Fruit fly (Drosophila melanogaster): Measurements from ENCODE around the gene CG32536.

Gene CG32536

dm6 chrX:19317058-19317767 lies 40.5 kb upstream of the CG32536 start (continued):
- TF ChIP-seq MTF-1 (GFP tag; optimal IDR thresholded peaks at IDR 0.05; ENCODE audit: borderline replicate concordance), result no peak
- peak; percentile 82 for TF ChIP-seq CG2712 (tag; optimal IDR thresholded peaks at IDR 0.05)
- peak; percentile 59 for TF ChIP-seq CG32532 (GFP tag; IDR thresholded peaks at IDR 0.05)
- no peak for TF ChIP-seq corto (GFP tag; optimal IDR thresholded peaks at IDR 0.05)
- TF ChIP-seq CG10959 (GFP tag; IDR thresholded peaks at IDR 0.05), result no peak
- TF ChIP-seq CG9437 (GFP tag; optimal IDR thresholded peaks at IDR 0.05), result peak; percentile 32
- TF ChIP-seq CG4707 (GFP tag; optimal IDR thresholded peaks at IDR 0.05), result no peak
- TF ChIP-seq esg (GFP tag; conservative IDR thresholded peaks at IDR 0.05), result peak; percentile 21; the same call in 1 of the 2 replicates
- peak; percentile 42 for TF ChIP-seq fd96Cb (tag; optimal IDR thresholded peaks at IDR 0.05)
- no peak for TF ChIP-seq CG42726 (GFP tag; IDR thresholded peaks at IDR 0.05; ENCODE audit: partially characterized antibody)
- TF ChIP-seq unpg (GFP tag; optimal IDR thresholded peaks at IDR 0.05), result peak; percentile 77
- no peak; the same call in 1 of the 2 replicates for TF ChIP-seq CG31224 (GFP tag; IDR thresholded peaks at IDR 0.05)
- TF ChIP-seq dmrt11E (tag; optimal IDR thresholded peaks at IDR 0.05), result peak; percentile 63
- TF ChIP-seq CG11723 (GFP tag; optimal IDR thresholded peaks at IDR 0.05), result no peak
- no peak for TF ChIP-seq pita (GFP tag; optimal IDR thresholded peaks at IDR 0.05)
- no peak for TF ChIP-seq Scr (GFP tag; IDR thresholded peaks at IDR 0.05; ENCODE audit: partially characterized antibody)
- no peak for TF ChIP-seq usp (GFP tag; optimal IDR thresholded peaks at IDR 0.05)
- TF ChIP-seq ssp (GFP tag; IDR thresholded peaks at IDR 0.05), result no peak
- TF ChIP-seq Hmr (GFP tag; optimal IDR thresholded peaks at IDR 0.05), result peak; percentile 64
- no peak for TF ChIP-seq stwl (tag; optimal IDR thresholded peaks at IDR 0.05)
- peak; percentile 58 for TF ChIP-seq Asciz (GFP tag; optimal IDR thresholded peaks at IDR 0.05)
- TF ChIP-seq maf-S (GFP tag; optimal IDR thresholded peaks at IDR 0.05), result no peak
- no peak for TF ChIP-seq fu2 (GFP tag; optimal IDR thresholded peaks at IDR 0.05)
- peak; percentile 37 for TF ChIP-seq ind (GFP tag; optimal IDR thresholded peaks at IDR 0.05)
- TF ChIP-seq sens-2 (GFP tag; IDR thresholded peaks at IDR 0.05), result no peak
- TF ChIP-seq ab (GFP tag; optimal IDR thresholded peaks at IDR 0.05), result no peak
- TF ChIP-seq CG10147 (GFP tag; optimal IDR thresholded peaks at IDR 0.05), result peak; percentile 58
- TF ChIP-seq CG17186 (GFP tag; optimal IDR thresholded peaks at IDR 0.05), result no peak
- TF ChIP-seq gsb (GFP tag; IDR thresholded peaks at IDR 0.05), result 0 out of 2 replicates have a peak, but pooled peaks have one; percentile 24
- no peak for TF ChIP-seq Bteb2 (GFP tag; optimal IDR thresholded peaks at IDR 0.05)
- peak; percentile 65 for TF ChIP-seq Ptx1 (GFP tag; IDR thresholded peaks at IDR 0.05)
- TF ChIP-seq CG12391 (tag; optimal IDR thresholded peaks at IDR 0.05), result peak; percentile 73
- TF ChIP-seq ash1 (GFP tag; optimal IDR thresholded peaks at IDR 0.05), result no peak
- TF ChIP-seq mam (GFP tag; optimal IDR thresholded peaks at IDR 0.05), result no peak
- peak; percentile 79 for TF ChIP-seq dmrt99B (tag; optimal IDR thresholded peaks at IDR 0.05)
- TF ChIP-seq lilli (GFP tag; optimal IDR thresholded peaks at IDR 0.05), result no peak
- no peak for TF ChIP-seq CG10274 (GFP tag; optimal IDR thresholded peaks at IDR 0.05)
- no peak for TF ChIP-seq Ets65A (GFP tag)
- TF ChIP-seq Poxn (GFP tag; IDR thresholded peaks at IDR 0.05), result no peak
- no peak for TF ChIP-seq CG7745 (tag; optimal IDR thresholded peaks at IDR 0.05)
- no peak for TF ChIP-seq sim (GFP tag; IDR thresholded peaks at IDR 0.05)
- no peak for TF ChIP-seq slou (GFP tag; optimal IDR thresholded peaks at IDR 0.05)
- TF ChIP-seq CG8388 (GFP tag; optimal IDR thresholded peaks at IDR 0.05), result peak; percentile 70
- no peak for TF ChIP-seq Fer2 (tag; optimal IDR thresholded peaks at IDR 0.05)
- TF ChIP-seq seq (GFP tag; IDR thresholded peaks at IDR 0.05), result peak; percentile 61
- TF ChIP-seq tgo (GFP tag; IDR thresholded peaks at IDR 0.05), result peak; percentile 69
- TF ChIP-seq slbo (GFP tag; IDR thresholded peaks at IDR 0.05), result peak; percentile 73
- no peak for TF ChIP-seq tio (GFP tag; optimal IDR thresholded peaks at IDR 0.05)
- TF ChIP-seq tna (GFP tag; IDR thresholded peaks at IDR 0.05; ENCODE audit: partially characterized antibody), result no peak
- TF ChIP-seq ato (GFP tag; IDR thresholded peaks at IDR 0.05; ENCODE audit: partially characterized antibody), result no peak

All from whole organism, embryonic.